Fruit fly (Drosophila melanogaster): ENCODE results near the gene Pgant8.
A peak's percentile ranks its signal among the peaks of the same experiment; 100 is the strongest.

The Pgant8 gene

DNA sequence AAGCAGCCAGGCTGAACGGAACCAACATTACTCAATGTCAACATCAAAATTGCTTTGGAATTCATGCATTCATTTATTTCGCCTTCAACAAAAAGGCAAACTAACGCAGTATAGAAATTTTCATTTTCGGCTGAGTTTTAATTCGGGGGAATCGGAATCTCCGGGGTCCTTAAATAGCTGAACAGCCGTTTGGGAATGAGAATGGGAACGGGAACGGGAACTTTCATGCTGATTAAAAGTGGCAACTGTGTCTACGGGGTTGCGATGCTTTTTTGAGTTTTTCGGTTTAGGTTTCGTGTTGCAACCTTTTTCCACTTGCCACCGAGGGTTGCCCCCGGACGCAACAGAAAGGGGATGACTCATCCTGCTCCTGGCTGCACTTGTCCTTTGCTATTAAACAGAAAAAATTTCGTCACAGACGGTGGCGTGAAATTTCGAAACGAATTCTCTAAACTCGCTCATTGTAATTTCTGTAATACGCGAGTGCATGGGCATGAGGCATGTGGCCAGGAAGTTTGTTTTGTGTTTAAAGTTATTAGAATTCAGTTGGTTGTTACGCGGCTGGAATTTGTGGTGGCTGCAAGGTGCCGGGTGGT is 19.4 kb upstream of the Pgant8 start:
- TF ChIP-seq CG15710 (tag; optimal IDR thresholded peaks at IDR 0.05) (no peak), CG9948 (tag; optimal IDR thresholded peaks at IDR 0.05) (no peak), CG17806 (tag; optimal IDR thresholded peaks at IDR 0.05) (no peak), CG8301 (tag; optimal IDR thresholded peaks at IDR 0.05) (no peak), CG10348 (GFP tag; IDR thresholded peaks at IDR 0.05) (no peak), Pif1A (GFP tag; optimal IDR thresholded peaks at IDR 0.05) (no peak), fd96Ca (GFP tag; IDR thresholded peaks at IDR 0.05) (no peak), rn (GFP tag; IDR thresholded peaks at IDR 0.05) (no peak), D1 (tag; optimal IDR thresholded peaks at IDR 0.05) (no peak), CG32121 (GFP tag; IDR thresholded peaks at IDR 0.05) (no peak), CG14655 (GFP tag; optimal IDR thresholded peaks at IDR 0.05) (no peak), EcR (GFP tag; optimal IDR thresholded peaks at IDR 0.05) (no peak), CG12605 (GFP tag; IDR thresholded peaks at IDR 0.05) (no peak), gl (tag; optimal IDR thresholded peaks at IDR 0.05) (no peak), Snoo (tag; optimal IDR thresholded peaks at IDR 0.05) (no peak)

DNA sequence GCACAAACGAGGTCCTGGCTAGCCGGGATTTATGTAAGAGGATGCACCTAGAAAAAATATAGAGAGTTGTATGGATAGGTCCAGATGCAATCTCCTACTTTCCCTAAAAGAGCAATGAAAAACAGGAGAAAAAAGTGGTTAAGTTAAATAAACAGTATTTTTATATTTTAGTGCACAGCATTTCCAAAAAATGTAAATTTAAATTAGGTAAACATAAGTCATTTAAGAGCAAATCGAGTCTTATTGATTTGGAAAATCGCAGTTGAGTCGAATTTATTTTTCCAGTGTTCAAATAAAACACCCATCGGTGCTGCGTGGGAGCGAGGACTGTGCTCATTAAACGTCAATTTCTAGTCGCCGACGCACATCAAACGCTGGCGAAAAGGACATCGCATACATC is 17.9 kb upstream of the Pgant8 start:
- TF ChIP-seq CG4496 (GFP tag; IDR thresholded peaks at IDR 0.05) (no peak), CG13204 (GFP tag; optimal IDR thresholded peaks at IDR 0.05) (no peak), rn (GFP tag; IDR thresholded peaks at IDR 0.05) (no peak), Snoo (tag; optimal IDR thresholded peaks at IDR 0.05) (no peak), D1 (tag; optimal IDR thresholded peaks at IDR 0.05) (no peak), CG8301 (tag; optimal IDR thresholded peaks at IDR 0.05) (no peak), gl (tag; optimal IDR thresholded peaks at IDR 0.05) (no peak), Pif1A (GFP tag; optimal IDR thresholded peaks at IDR 0.05) (no peak), CG10348 (GFP tag; IDR thresholded peaks at IDR 0.05) (no peak), CG32121 (GFP tag; IDR thresholded peaks at IDR 0.05) (no peak), CG34367 (tag; optimal IDR thresholded peaks at IDR 0.05) (no peak), CG15710 (tag; optimal IDR thresholded peaks at IDR 0.05) (no peak), CG12605 (GFP tag; IDR thresholded peaks at IDR 0.05) (no peak), Ets98B (GFP tag; IDR thresholded peaks at IDR 0.05) (no peak)

DNA sequence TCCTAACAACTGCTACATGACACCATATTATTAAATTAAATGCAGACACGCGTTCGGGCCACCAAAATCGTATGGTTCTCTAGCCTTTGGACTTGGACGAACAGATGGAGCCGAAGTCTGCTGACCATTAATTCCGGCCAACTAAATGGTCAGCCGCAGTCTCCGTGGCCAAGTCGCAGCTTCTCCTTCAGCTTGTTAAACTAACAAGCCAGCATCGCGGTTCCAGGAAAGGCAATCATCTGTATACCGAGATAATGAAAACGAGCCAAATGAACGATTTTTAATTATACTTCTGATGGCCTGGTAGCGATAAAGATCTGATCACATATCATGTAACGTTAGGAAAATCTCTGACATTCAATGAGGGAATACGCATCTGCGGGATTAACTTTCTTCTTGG is 13.7 kb upstream of the Pgant8 start:
- TF ChIP-seq fd96Ca (GFP tag; IDR thresholded peaks at IDR 0.05) (no peak), CG15710 (tag; optimal IDR thresholded peaks at IDR 0.05) (no peak), gl (tag; optimal IDR thresholded peaks at IDR 0.05) (no peak), Pif1A (GFP tag; optimal IDR thresholded peaks at IDR 0.05) (no peak), CG8159 (tag; optimal IDR thresholded peaks at IDR 0.05) (no peak), CG13204 (GFP tag; optimal IDR thresholded peaks at IDR 0.05) (no peak), Pif1B (GFP tag; optimal IDR thresholded peaks at IDR 0.05) (no peak), CG32121 (GFP tag; IDR thresholded peaks at IDR 0.05) (no peak), D1 (tag; optimal IDR thresholded peaks at IDR 0.05) (no peak), CG8301 (tag; optimal IDR thresholded peaks at IDR 0.05) (no peak), Ets98B (GFP tag; IDR thresholded peaks at IDR 0.05) (no peak), EcR (GFP tag; optimal IDR thresholded peaks at IDR 0.05) (no peak), CG12605 (GFP tag; IDR thresholded peaks at IDR 0.05) (no peak)

DNA sequence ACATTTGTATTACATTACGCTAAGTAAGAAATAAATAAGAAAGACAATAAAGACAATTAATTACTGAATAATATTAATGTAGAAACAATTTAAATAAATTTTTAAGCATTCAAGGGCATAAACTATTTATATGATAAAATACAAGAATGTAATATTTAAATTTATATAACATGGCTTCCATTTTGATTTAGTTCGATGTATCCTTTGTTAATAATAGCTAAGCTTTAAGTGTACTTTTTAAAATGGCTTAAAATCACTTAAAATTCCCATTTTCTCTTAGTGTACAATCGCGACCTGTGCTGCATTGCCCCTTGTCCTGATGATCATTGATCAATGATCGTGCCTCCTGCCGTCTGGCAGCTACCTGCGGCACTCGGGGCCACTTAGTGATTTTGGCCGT is 13.2 kb upstream of the Pgant8 start:
- peak; percentile 17 for TF ChIP-seq CG15710 (tag; optimal IDR thresholded peaks at IDR 0.05)
- TF ChIP-seq CG9948 (tag; optimal IDR thresholded peaks at IDR 0.05), result peak; percentile 7
- peak; percentile 25 for TF ChIP-seq Snoo (tag; optimal IDR thresholded peaks at IDR 0.05)
- TF ChIP-seq CG4496 (GFP tag; IDR thresholded peaks at IDR 0.05), result no peak
- peak; percentile 56 for TF ChIP-seq CG8159 (tag; optimal IDR thresholded peaks at IDR 0.05)
- TF ChIP-seq CG17806 (tag; optimal IDR thresholded peaks at IDR 0.05), result no peak
- TF ChIP-seq gl (tag; optimal IDR thresholded peaks at IDR 0.05), result no peak

DNA sequence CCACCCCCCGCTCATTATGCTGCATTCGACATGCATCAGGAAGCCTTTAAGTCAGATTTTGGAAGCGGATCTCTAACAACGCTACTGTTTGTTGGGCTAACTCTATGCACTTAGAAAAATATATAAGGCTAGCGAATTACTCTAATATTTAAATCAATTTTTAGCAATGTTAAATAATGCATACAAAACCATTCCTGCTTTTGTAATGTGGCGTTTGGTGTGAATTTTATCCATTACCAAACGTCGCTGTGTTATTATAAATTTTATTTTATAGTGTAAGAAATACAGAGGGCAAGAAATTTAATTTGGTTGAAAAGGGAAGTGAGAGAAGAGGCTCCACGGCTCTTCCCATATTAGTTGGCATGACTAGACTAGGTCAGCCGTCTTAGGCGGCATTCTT is 10.9 kb upstream of the Pgant8 start:
- peak; percentile 3 for TF ChIP-seq CG9948 (tag; optimal IDR thresholded peaks at IDR 0.05)
- TF ChIP-seq CG4496 (GFP tag; IDR thresholded peaks at IDR 0.05), result no peak
- TF ChIP-seq CG14655 (GFP tag; optimal IDR thresholded peaks at IDR 0.05), result peak; percentile 14

DNA sequence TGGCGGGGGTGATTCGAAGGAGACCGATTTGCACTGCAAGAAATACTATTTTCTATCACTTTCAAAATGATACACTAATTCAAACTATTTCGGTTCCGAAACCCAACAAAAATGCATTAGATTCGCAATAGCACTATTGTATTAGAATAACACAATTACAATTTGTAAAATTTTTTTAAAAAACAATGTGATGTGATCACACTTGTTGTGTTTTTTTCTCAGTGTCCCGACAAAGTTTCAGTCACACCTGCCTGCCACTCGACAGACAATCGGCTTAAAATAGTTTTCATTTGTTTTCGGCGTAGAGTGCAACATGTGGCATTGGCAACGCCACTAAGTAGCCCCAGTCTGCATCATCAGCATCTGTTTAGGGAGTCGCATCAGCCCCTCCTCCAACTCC is 8.6 kb upstream of the Pgant8 start:
- TF ChIP-seq CG8301 (tag; optimal IDR thresholded peaks at IDR 0.05) (peak; percentile 37), CG8159 (tag; optimal IDR thresholded peaks at IDR 0.05) (no peak), CG9948 (tag; optimal IDR thresholded peaks at IDR 0.05) (peak; percentile 23), CG15710 (tag; optimal IDR thresholded peaks at IDR 0.05) (no peak), CG32121 (GFP tag; IDR thresholded peaks at IDR 0.05) (no peak), rn (GFP tag; IDR thresholded peaks at IDR 0.05) (no peak), Ets98B (GFP tag; IDR thresholded peaks at IDR 0.05) (0 out of 2 replicates have a peak, but pooled peaks have one; percentile 14), CG14655 (GFP tag; optimal IDR thresholded peaks at IDR 0.05) (peak; percentile 65)

DNA sequence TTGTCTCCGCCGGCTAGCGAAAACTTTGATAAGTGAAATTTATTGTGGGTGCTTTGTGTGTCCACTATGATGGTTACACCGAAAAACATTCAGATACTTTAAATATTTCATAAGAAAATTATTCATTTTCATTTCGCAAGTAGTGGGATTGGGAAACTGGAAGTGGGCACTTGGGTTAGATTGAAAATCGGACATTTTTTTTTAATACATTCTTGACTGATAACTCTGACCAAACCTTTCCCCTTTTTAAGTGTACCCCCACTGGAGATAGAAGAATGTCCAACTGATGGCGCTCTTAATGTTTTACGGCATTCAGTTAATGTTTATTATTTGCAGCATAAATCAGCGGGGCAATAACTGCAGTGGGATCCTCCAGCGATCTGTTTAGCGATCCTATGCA is 6.0 kb upstream of the Pgant8 start:
- TF ChIP-seq CG10348 (GFP tag; IDR thresholded peaks at IDR 0.05) (no peak), EcR (GFP tag; optimal IDR thresholded peaks at IDR 0.05) (no peak), CG15710 (tag; optimal IDR thresholded peaks at IDR 0.05) (no peak), CG9948 (tag; optimal IDR thresholded peaks at IDR 0.05) (peak; percentile 20), Pif1B (GFP tag; optimal IDR thresholded peaks at IDR 0.05) (no peak), CG4496 (GFP tag; IDR thresholded peaks at IDR 0.05) (no peak), D1 (tag; optimal IDR thresholded peaks at IDR 0.05) (no peak), fd96Ca (GFP tag; IDR thresholded peaks at IDR 0.05) (no peak), gl (tag; optimal IDR thresholded peaks at IDR 0.05) (no peak), CG32121 (GFP tag; IDR thresholded peaks at IDR 0.05) (no peak), CG14655 (GFP tag; optimal IDR thresholded peaks at IDR 0.05) (peak; percentile 1), CG8159 (tag; optimal IDR thresholded peaks at IDR 0.05) (peak; percentile 5), CG13204 (GFP tag; optimal IDR thresholded peaks at IDR 0.05) (no peak), CG17806 (tag; optimal IDR thresholded peaks at IDR 0.05) (no peak), CG12605 (GFP tag; IDR thresholded peaks at IDR 0.05) (no peak), Pif1A (GFP tag; optimal IDR thresholded peaks at IDR 0.05) (no peak), CG34367 (tag; optimal IDR thresholded peaks at IDR 0.05) (no peak), Ets98B (GFP tag; IDR thresholded peaks at IDR 0.05) (no peak), Snoo (tag; optimal IDR thresholded peaks at IDR 0.05) (no peak), CG8301 (tag; optimal IDR thresholded peaks at IDR 0.05) (no peak)
